Worm (Caenorhabditis elegans): Measurements from ENCODE around the gene sre-35.

sre-35 gene

ce11 chrII:12494556-12495131, 42.0 kb upstream of the sre-35 start, which contains the start of gene col-85 (continued):
- peak; percentile 68 to 70 for TF ChIP-seq lsy-2 (tag; optimal IDR thresholded peaks at IDR 0.05)
- peak; percentile 53 for TF ChIP-seq egl-27 (tag; optimal IDR thresholded peaks at IDR 0.05)
- TF ChIP-seq lin-11 (tag; optimal IDR thresholded peaks at IDR 0.05) = peak; percentile 69
- peak; percentile 67 for TF ChIP-seq F13H6.1 (tag; optimal IDR thresholded peaks at IDR 0.05)
- no peak for TF ChIP-seq skn-1 (tag; optimal IDR thresholded peaks at IDR 0.05)
- TF ChIP-seq aly-2 (tag; optimal IDR thresholded peaks at IDR 0.05) = no peak
- TF ChIP-seq ztf-1 (GFP tag; conservative IDR thresholded peaks at IDR 0.05) = no peak
- TF ChIP-seq lin-39 (tag; optimal IDR thresholded peaks at IDR 0.05) = no peak
- no peak for TF ChIP-seq nhr-10 (tag; optimal IDR thresholded peaks at IDR 0.05)

ce11 chrII:12494067-12494477, 41.4 kb upstream of the sre-35 start:
- no peak for TF ChIP-seq ZK546.5 (tag; optimal IDR thresholded peaks at IDR 0.05)
- TF ChIP-seq nhr-77 (tag; optimal IDR thresholded peaks at IDR 0.05) = no peak
- no peak for TF ChIP-seq lin-13 (GFP tag; optimal IDR thresholded peaks at IDR 0.05)
- no peak for TF ChIP-seq dmd-4 (tag; optimal IDR thresholded peaks at IDR 0.05)
- TF ChIP-seq lsy-2 (tag; optimal IDR thresholded peaks at IDR 0.05) = no peak
- no peak for TF ChIP-seq nhr-23 (tag; optimal IDR thresholded peaks at IDR 0.05)
- TF ChIP-seq Y55F3AM.14 (GFP tag; optimal IDR thresholded peaks at IDR 0.05) = no peak
- TF ChIP-seq nhr-12 (tag; optimal IDR thresholded peaks at IDR 0.05) = no peak
- TF ChIP-seq mdl-1 (tag; optimal IDR thresholded peaks at IDR 0.05) = no peak
- no peak for TF ChIP-seq unc-39 (tag; optimal IDR thresholded peaks at IDR 0.05)
- TF ChIP-seq aly-2 (tag; optimal IDR thresholded peaks at IDR 0.05) = no peak
- no peak for TF ChIP-seq ztf-1 (GFP tag; conservative IDR thresholded peaks at IDR 0.05)
- TF ChIP-seq F13H6.1 (tag; optimal IDR thresholded peaks at IDR 0.05) = no peak
- no peak for TF ChIP-seq elt-1 (tag; optimal IDR thresholded peaks at IDR 0.05)
- TF ChIP-seq peb-1 (tag; optimal IDR thresholded peaks at IDR 0.05) = no peak
- TF ChIP-seq snpc-4 (tag; optimal IDR thresholded peaks at IDR 0.05) = no peak
- no peak for TF ChIP-seq lin-39 (tag; optimal IDR thresholded peaks at IDR 0.05)
- TF ChIP-seq nhr-237 (tag; optimal IDR thresholded peaks at IDR 0.05) = no peak
- TF ChIP-seq fos-1 (tag; optimal IDR thresholded peaks at IDR 0.05) = no peak
- TF ChIP-seq ama-1 (optimal IDR thresholded peaks at IDR 0.05) = no peak

ce11 chrII:12491936-12492335, 39.3 kb upstream of the sre-35 start, which contains the start of gene srz-6:
TSS of gene srz-6 (plus strand) at chrII:12492236.
- TF ChIP-seq elt-3 (tag; optimal IDR thresholded peaks at IDR 0.05) (no peak), unc-39 (tag; optimal IDR thresholded peaks at IDR 0.05) (no peak), nhr-25 (tag; optimal IDR thresholded peaks at IDR 0.05) (no peak), nhr-129 (tag; optimal IDR thresholded peaks at IDR 0.05) (no peak)

ce11 chrII:12489903-12490302, 37.2 kb upstream of the sre-35 start, which contains the start of gene T21B4.15:
TSS of gene T21B4.15 (plus strand) at chrII:12490203.
- TF ChIP-seq elt-1 (tag; optimal IDR thresholded peaks at IDR 0.05) = no peak

- TF ChIP-seq nhr-77 (tag; optimal IDR thresholded peaks at IDR 0.05) (no peak), lin-11 (tag; optimal IDR thresholded peaks at IDR 0.05) (no peak), nhr-6 (tag; optimal IDR thresholded peaks at IDR 0.05) (no peak), crh-2 (tag; optimal IDR thresholded peaks at IDR 0.05) (no peak), mab-5 (tag; optimal IDR thresholded peaks at IDR 0.05) (no peak), nhr-25 (tag; optimal IDR thresholded peaks at IDR 0.05) (no peak), F13H6.1 (tag; optimal IDR thresholded peaks at IDR 0.05) (no peak), snpc-4 (tag; optimal IDR thresholded peaks at IDR 0.05) (no peak), sma-9 (GFP tag; optimal IDR thresholded peaks at IDR 0.05) (no peak), sma-9 (tag; optimal IDR thresholded peaks at IDR 0.05) (no peak)
Measured at ce11 chrII:12488810-12489209, 36.2 kb upstream of the sre-35 start.

DNA sequence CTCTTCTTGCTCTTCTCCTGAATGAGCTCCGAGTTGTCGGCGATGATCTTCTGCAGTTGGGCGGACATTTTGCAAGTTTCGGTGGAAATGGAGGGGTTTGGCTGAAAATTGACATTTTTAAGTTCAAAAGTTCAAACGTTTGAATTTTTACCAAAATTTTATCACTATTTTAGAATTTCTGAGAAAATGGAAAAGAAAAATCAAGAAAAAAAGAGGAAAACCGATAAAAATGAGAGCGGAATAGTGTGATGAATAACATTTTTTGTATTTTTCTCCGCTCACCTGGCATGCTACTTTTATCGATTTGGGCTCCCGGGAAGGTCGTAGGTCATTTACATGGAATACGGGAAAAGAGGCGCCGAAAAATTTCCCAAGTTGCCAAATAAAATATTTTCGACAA, 32.4 kb upstream of the sre-35 start, which contains the start of gene F15A4.10:
F15A4.10 (minus strand) TSS at position 101 of the 400 bp plus-strand sequence.
- TF ChIP-seq zag-1 (tag; optimal IDR thresholded peaks at IDR 0.05) (no peak), fos-1 (tag; optimal IDR thresholded peaks at IDR 0.05) (no peak), alr-1 (tag; optimal IDR thresholded peaks at IDR 0.05) (no peak), snpc-4 (tag; optimal IDR thresholded peaks at IDR 0.05) (no peak)

All from whole organism, L2 larva.